Worm (Caenorhabditis elegans): Measurements from ENCODE around the gene F43D2.6.

F43D2.6 gene

DNA sequence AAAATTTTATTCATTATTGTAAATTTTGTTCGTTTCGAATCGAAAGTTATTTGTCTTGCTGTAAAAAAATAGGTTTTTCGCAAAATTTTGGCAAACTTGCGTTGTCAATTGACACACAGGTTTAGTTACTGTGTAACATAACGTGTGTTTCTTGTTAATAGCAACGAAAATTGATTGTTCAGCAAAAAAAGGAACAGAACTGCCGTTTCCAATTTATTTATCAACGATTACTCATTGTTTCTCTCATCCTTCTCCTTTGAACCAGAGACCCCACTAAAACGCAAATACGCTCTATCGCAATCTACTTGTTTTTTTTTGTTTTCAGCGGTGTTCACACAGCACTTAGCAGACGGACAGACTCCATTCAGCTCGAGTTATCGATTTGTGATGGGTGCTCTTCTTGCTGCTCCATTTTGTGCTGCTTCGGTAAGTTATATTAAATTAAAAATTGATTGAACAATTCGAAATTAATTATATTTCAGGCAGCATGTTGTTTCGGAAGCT lies 37.2 kb downstream of the F43D2.6 start, which contains the start of gene R11H6.2:
Gene R11H6.2, plus strand, starts transcription at position 326 of the 504 bp plus-strand sequence.
- no peak for TF ChIP-seq fax-1 (tag; optimal IDR thresholded peaks at IDR 0.05)
- TF ChIP-seq ceh-9 (tag; optimal IDR thresholded peaks at IDR 0.05), result no peak
- TF ChIP-seq ceh-6 (GFP tag; optimal IDR thresholded peaks at IDR 0.05), result no peak
- no peak for TF ChIP-seq ama-1 (optimal IDR thresholded peaks at IDR 0.05)
- TF ChIP-seq ceh-22 (tag; optimal IDR thresholded peaks at IDR 0.05), result no peak
- no peak for TF ChIP-seq K02D7.2 (tag; optimal IDR thresholded peaks at IDR 0.05)
- TF ChIP-seq fkh-10 (GFP tag; optimal IDR thresholded peaks at IDR 0.05), result no peak
- TF ChIP-seq eyg-1 (tag; optimal IDR thresholded peaks at IDR 0.05), result no peak
- no peak for TF ChIP-seq pha-4 (tag; optimal IDR thresholded peaks at IDR 0.05)
- TF ChIP-seq T23F11.4 (GFP tag; optimal IDR thresholded peaks at IDR 0.05), result no peak
- TF ChIP-seq elt-4 (tag; optimal IDR thresholded peaks at IDR 0.05), result no peak
- no peak for TF ChIP-seq F13H6.1 (tag; optimal IDR thresholded peaks at IDR 0.05)
- no peak for TF ChIP-seq ceh-24 (tag; optimal IDR thresholded peaks at IDR 0.05)

DNA sequence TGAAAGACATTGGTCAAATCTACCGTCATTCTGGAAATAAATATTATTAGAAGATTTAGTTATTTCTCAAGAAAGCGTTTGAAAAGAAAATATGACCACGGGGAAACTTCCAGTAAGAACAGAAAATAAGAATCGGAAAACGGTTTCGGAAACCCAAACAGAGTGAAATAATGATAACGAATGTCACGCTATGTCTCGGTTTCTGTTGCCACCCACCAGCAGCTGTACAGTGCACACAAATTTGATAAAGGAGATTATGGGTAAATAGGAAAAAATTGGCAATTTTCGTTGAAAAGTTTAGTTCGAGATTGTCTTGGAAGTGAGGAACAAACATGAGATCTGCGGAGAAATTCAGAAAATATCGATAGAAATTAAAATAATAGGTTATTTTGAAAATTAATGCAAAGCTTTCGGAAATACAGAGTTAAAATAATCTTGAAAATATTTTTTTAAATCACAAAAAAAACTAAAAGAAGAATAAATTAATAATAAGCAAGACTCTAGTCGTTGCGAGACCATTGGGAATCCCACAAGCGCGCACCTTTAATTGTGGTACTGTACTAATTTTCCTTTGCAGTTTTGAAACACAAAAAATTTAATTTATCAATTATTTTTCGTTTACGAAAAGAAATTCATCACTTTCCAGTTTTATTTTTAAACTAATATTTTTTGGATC lies 37.8 kb downstream of the F43D2.6 start, which contains the start of gene pes-9:
Gene pes-9, minus strand, starts transcription at position 30 of the 676 bp plus-strand sequence.
- no peak for TF ChIP-seq hlh-15 (tag; optimal IDR thresholded peaks at IDR 0.05)
- TF ChIP-seq unc-42 (tag; optimal IDR thresholded peaks at IDR 0.05), result no peak
- no peak for TF ChIP-seq gmeb-2 (tag; optimal IDR thresholded peaks at IDR 0.05)

DNA sequence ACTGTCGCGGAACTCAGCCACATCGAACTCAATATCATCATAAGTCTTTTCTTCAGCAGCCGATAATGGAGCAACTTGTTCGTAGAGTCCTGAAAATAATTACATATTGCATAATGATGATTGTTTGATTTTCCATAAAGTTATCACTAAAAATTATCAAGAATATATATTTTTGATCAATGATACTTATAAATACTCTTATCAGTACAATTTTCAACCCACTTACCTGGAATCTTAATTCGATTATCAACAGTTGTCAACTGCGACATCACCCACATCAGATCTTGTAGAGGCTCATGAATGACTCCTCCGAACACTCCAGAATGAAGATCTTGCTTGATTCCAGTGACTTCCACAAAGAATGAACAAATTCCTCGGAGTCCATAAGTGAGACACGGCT lies 39.0 kb downstream of the F43D2.6 start:
- TF ChIP-seq unc-86 (tag; optimal IDR thresholded peaks at IDR 0.05) (no peak), elt-2 (tag; optimal IDR thresholded peaks at IDR 0.05) (peak; percentile 12)

DNA sequence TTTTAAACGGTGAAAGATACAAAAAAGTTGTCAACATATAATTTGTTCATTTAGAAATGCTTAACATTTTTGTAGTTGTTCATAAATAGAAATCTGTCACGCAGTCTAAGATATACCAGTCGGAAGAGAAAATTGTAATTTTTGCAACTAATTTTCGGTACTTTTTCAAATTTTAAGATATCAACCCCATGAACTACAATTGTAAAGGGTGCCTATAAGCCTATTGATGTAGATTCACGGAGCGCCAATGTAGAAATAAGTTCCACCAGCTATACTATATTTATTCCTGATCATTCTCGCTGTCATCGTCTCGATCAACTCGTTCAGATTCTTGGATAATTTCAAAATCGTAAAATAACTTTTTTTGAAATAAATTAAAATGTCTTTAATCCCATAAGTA lies 40.0 kb downstream of the F43D2.6 start:
- TF ChIP-seq hlh-13 (GFP tag; optimal IDR thresholded peaks at IDR 0.05) (no peak), unc-86 (tag; optimal IDR thresholded peaks at IDR 0.05) (no peak), nfya-1 (tag; optimal IDR thresholded peaks at IDR 0.05) (no peak), ceh-6 (GFP tag; optimal IDR thresholded peaks at IDR 0.05) (no peak), ceh-22 (tag; optimal IDR thresholded peaks at IDR 0.05) (no peak), fax-1 (tag; optimal IDR thresholded peaks at IDR 0.05) (no peak), dmd-4 (tag; optimal IDR thresholded peaks at IDR 0.05; ENCODE audit: borderline replicate concordance) (no peak), unc-42 (tag; optimal IDR thresholded peaks at IDR 0.05) (no peak), C38D4.7 (GFP tag; optimal IDR thresholded peaks at IDR 0.05) (no peak), K02D7.2 (tag; optimal IDR thresholded peaks at IDR 0.05) (no peak), pag-3 (tag; optimal IDR thresholded peaks at IDR 0.05; ENCODE audit: borderline replicate concordance) (no peak)

DNA sequence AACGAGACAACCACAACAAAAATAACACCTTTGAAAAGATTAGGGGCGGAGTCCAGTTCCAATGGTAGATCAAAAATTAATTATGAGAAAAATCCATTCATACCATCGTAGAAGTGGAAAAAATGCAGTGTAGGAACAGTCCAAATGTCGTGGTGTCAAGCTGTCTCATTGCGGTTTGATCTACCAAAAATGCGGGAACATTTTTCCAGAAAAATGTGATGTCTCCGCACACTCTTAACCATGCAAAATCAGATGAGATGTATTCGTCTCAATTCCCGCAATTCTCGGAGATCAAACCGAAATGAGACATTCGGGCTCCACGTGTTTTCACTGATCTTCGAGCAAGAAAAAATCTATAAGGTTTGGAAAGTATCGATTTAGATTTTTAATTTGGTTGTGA lies 40.9 kb downstream of the F43D2.6 start:
- no peak for TF ChIP-seq mec-3 (tag; optimal IDR thresholded peaks at IDR 0.05; ENCODE audit: borderline replicate concordance)
- TF ChIP-seq sox-4 (tag; optimal IDR thresholded peaks at IDR 0.05), result no peak
- TF ChIP-seq ceh-19 (GFP tag; optimal IDR thresholded peaks at IDR 0.05), result no peak
- no peak for TF ChIP-seq hlh-8 (tag; optimal IDR thresholded peaks at IDR 0.05)
- no peak for TF ChIP-seq C38D4.7 (GFP tag; optimal IDR thresholded peaks at IDR 0.05)
- no peak for TF ChIP-seq odd-2 (tag; optimal IDR thresholded peaks at IDR 0.05)
- TF ChIP-seq madf-2 (tag; optimal IDR thresholded peaks at IDR 0.05), result no peak
- TF ChIP-seq pax-1 (tag; optimal IDR thresholded peaks at IDR 0.05), result no peak
- no peak for TF ChIP-seq ztf-16 (tag; optimal IDR thresholded peaks at IDR 0.05)
- TF ChIP-seq ceh-2 (tag; optimal IDR thresholded peaks at IDR 0.05), result no peak
- TF ChIP-seq ets-4 (tag; optimal IDR thresholded peaks at IDR 0.05), result no peak
- no peak for TF ChIP-seq fkh-6 (tag; optimal IDR thresholded peaks at IDR 0.05)
- no peak for TF ChIP-seq sox-2 (GFP tag; IDR thresholded peaks at IDR 0.05)
- no peak for TF ChIP-seq hlh-6 (tag; optimal IDR thresholded peaks at IDR 0.05)
- no peak for TF ChIP-seq unc-42 (tag; optimal IDR thresholded peaks at IDR 0.05)
- no peak for TF ChIP-seq ceh-6 (GFP tag; optimal IDR thresholded peaks at IDR 0.05)
- TF ChIP-seq pqm-1 (tag; optimal IDR thresholded peaks at IDR 0.05), result no peak

Measured in whole organism, late embryonic.